Worm (Caenorhabditis elegans) whole organism, midembryonic: Measurements from ENCODE around the gene C34E10.10.
A peak's percentile ranks its signal among the peaks of the same experiment; 100 is the strongest.

Experiments used
- T22C8.4 ChIP-seq: fragments of 200-800 bp; sonication (Bioruptor generic); IDR thresholded peaks from 2 replicates; pipeline ENCODE4 v1.3.6; 2022; ENCODE audit warnings: missing genetic modification characterization, missing compliant biosample characterization
- cog-1 ChIP-seq: sonication (generic microtip); optimal IDR thresholded peaks from 2 replicates; lab custom pipeline; 2016; ENCODE audit warnings: missing genetic modification characterization, missing compliant biosample characterization
- flt-1 ChIP-seq: fragments of 200-800 bp; sonication (Bioruptor generic); IDR thresholded peaks from 2 replicates; pipeline ENCODE4 v1.3.6; 2022; ENCODE audit warnings: missing genetic modification characterization, missing compliant biosample characterization
- klf-2 ChIP-seq: fragments of 200-800 bp; sonication (Bioruptor generic); conservative IDR thresholded peaks from 2 replicates; pipeline ENCODE4 v1.3.6; 2022; ENCODE audit warnings: missing genetic modification reagents, missing genetic modification characterization, missing compliant biosample characterization
- med-1 ChIP-seq: sonication (generic microtip); optimal IDR thresholded peaks from 2 replicates; lab custom pipeline; 2017; ENCODE audit warnings: missing genetic modification characterization, mild to moderate bottlenecking, missing compliant biosample characterization, antibody characterized with exemption, missing genetic modification reagents; ENCODE audit not compliant: insufficient read depth
- ref-1 ChIP-seq: fragments of 200-800 bp; sonication (Bioruptor generic); conservative IDR thresholded peaks from 2 replicates; pipeline ENCODE4 v1.3.6; 2022; ENCODE audit warnings: missing genetic modification reagents, missing genetic modification characterization, missing compliant biosample characterization
- tab-1 ChIP-seq: fragments of 200-800 bp; sonication (Bioruptor generic); IDR thresholded peaks from 2 replicates; pipeline ENCODE4 v1.3.6; 2022; ENCODE audit warnings: missing genetic modification characterization, missing compliant biosample characterization
- ztf-23 ChIP-seq: fragments of 200-800 bp; sonication (Bioruptor generic); IDR thresholded peaks from 2 replicates; pipeline ENCODE4 v1.3.6; 2022; ENCODE audit warnings: missing genetic modification reagents, missing genetic modification characterization, missing compliant biosample characterization
- ztf-29 ChIP-seq: fragments of 200-800 bp; sonication (Bioruptor generic); IDR thresholded peaks from 2 replicates; pipeline ENCODE4 v1.3.6; 2022; ENCODE audit warnings: missing genetic modification reagents, missing genetic modification characterization, missing compliant biosample characterization

Gene C34E10.10

ce11 chrIII:5227831-5228467, at the start of gene C34E10.10, which contains the start of the genes C34E10.12 and atp-2:
Gene C34E10.10 (minus strand): TSS chrIII:5227884.
Gene C34E10.12 (minus strand): TSS chrIII:5227881.
Gene atp-2 (plus strand): TSS chrIII:5228417.
- TF ChIP-seq ztf-29 (peak; percentile 72), cog-1 (tag; lab: Kevin White, UChicago) (peak; percentile 25), T22C8.4 (GFP tag; lab: Robert Waterston, UW) (no peak), ztf-23 (peak; percentile 69; the same call in 1 of the 2 replicates), klf-2 (no peak; the same call in 1 of the 2 replicates), tab-1 (no peak), flt-1 (GFP tag; lab: Robert Waterston, UW) (no peak; the same call in 1 of the 2 replicates), ref-1 (no peak), med-1 (GFP tag; lab: Kevin White, UChicago) (peak; percentile 7)

- TF ChIP-seq cog-1 (tag; lab: Kevin White, UChicago), result no peak
- TF ChIP-seq T22C8.4 (GFP tag; lab: Robert Waterston, UW), result no peak
- no peak for TF ChIP-seq flt-1 (GFP tag; lab: Robert Waterston, UW)
- no peak for TF ChIP-seq ref-1
- TF ChIP-seq ztf-29, result no peak
- no peak for TF ChIP-seq ztf-23
- no peak for TF ChIP-seq med-1 (GFP tag; lab: Kevin White, UChicago)
- no peak for TF ChIP-seq klf-2
- TF ChIP-seq tab-1, result no peak
Observed at ce11 chrIII:5274715-5275355, 47.2 kb upstream of the C34E10.10 start, which contains the start of the genes daf-41 and toc-1. Gene daf-41 (minus strand): TSS chrIII:5274765. Gene toc-1 (plus strand): TSS chrIII:5275251.

DNA sequence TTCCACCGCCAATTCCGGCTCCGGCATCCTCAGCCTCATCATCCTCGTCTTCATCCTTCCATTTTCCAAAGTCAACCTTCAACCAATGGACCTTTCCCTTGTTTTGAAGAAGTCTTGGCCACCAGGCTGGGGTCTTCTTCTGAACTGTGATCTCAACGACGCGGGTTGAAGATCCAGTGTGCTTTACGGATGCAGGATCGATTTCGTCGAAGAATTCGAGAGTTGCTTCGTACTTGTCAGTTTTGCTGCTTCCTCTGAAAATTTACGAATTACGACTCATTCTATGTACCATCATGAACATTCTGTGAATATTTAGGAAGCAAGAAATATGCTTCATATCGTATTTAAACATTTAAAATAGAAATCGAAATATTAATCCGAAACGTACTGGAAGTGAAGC, 46.6 kb upstream of the C34E10.10 start:
- TF ChIP-seq flt-1 (GFP tag; lab: Robert Waterston, UW) (no peak), cog-1 (tag; lab: Kevin White, UChicago) (no peak), med-1 (GFP tag; lab: Kevin White, UChicago) (no peak), tab-1 (no peak), ref-1 (no peak), T22C8.4 (GFP tag; lab: Robert Waterston, UW) (no peak), ztf-23 (no peak), ztf-29 (no peak), klf-2 (no peak)

- TF ChIP-seq ztf-29 (no peak), klf-2 (no peak), T22C8.4 (GFP tag; lab: Robert Waterston, UW) (no peak), med-1 (GFP tag; lab: Kevin White, UChicago) (no peak), cog-1 (tag; lab: Kevin White, UChicago) (no peak), flt-1 (GFP tag; lab: Robert Waterston, UW) (no peak), ztf-23 (no peak), tab-1 (no peak), ref-1 (no peak)
Observed at ce11 chrIII:5273396-5273857, 45.7 kb upstream of the C34E10.10 start, which contains the start of gene ztf-8. Gene ztf-8 (minus strand): TSS chrIII:5273471.

- no peak for TF ChIP-seq tab-1
- TF ChIP-seq cog-1 (tag; lab: Kevin White, UChicago), result no peak
- no peak for TF ChIP-seq ztf-29
- TF ChIP-seq ref-1, result no peak
- TF ChIP-seq med-1 (GFP tag; lab: Kevin White, UChicago), result no peak
- no peak for TF ChIP-seq ztf-23
- no peak for TF ChIP-seq klf-2
- TF ChIP-seq flt-1 (GFP tag; lab: Robert Waterston, UW), result no peak
- no peak for TF ChIP-seq T22C8.4 (GFP tag; lab: Robert Waterston, UW)
Observed at ce11 chrIII:5269814-5270213, 42.1 kb upstream of the C34E10.10 start, which contains the start of gene ZC395.4. Gene ZC395.4 (plus strand): TSS chrIII:5270114.

DNA sequence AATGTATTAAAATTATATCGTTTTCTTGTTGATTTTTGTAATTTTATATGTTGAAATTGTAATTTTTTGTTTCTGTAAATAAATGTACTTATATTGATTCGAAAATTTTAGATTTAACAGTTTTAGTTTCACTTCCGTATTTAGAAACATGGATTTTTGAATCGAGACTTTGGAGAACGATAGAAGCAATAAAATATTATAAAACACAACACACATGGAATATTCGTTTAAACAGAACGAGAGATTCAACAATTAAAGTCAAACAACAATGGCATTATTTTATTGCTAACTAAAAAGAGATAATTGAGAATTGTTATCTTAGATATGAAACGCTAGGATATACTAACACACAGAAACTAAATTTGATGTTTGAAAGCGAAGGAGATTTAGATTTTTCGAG, 40.8 kb upstream of the C34E10.10 start:
- TF ChIP-seq tab-1 (no peak), cog-1 (tag; lab: Kevin White, UChicago) (no peak), ztf-29 (no peak), klf-2 (no peak), ztf-23 (no peak), ref-1 (no peak), T22C8.4 (GFP tag; lab: Robert Waterston, UW) (no peak), med-1 (GFP tag; lab: Kevin White, UChicago) (no peak), flt-1 (GFP tag; lab: Robert Waterston, UW) (no peak)

ce11 chrIII:5267217-5267906, 39.7 kb upstream of the C34E10.10 start, which contains the start of gene ZC395.5:
Gene ZC395.5 (plus strand): TSS chrIII:5267848.
- TF ChIP-seq ztf-29 (no peak), ztf-23 (no peak), klf-2 (no peak), T22C8.4 (GFP tag; lab: Robert Waterston, UW) (no peak), med-1 (GFP tag; lab: Kevin White, UChicago) (no peak), cog-1 (tag; lab: Kevin White, UChicago) (no peak), tab-1 (no peak), flt-1 (GFP tag; lab: Robert Waterston, UW) (no peak), ref-1 (no peak)

DNA sequence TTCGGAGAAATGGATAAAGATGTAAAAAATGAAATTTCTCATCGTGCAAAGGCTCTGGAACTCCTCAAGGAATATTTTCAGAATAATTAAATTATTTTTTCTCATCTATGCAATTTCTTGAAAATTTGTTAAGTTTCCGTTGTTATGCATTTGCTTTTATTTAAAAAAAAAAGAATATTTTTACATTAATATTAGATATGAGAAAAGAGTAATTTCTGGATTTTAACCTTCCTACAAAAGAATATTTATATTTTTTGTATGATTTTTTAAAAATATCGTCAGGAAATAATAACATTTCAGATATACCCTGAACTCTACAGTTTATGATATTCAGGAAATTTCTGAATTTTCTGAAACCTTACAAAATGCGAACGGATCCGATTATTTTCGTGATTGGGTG, 37.1 kb upstream of the C34E10.10 start, which contains the start of gene gro-1:
Gene gro-1 (plus strand): TSS at position 301 of the 400 bp plus-strand sequence.
- TF ChIP-seq ztf-29 (no peak), T22C8.4 (GFP tag; lab: Robert Waterston, UW) (no peak), cog-1 (tag; lab: Kevin White, UChicago) (no peak), ref-1 (no peak), flt-1 (GFP tag; lab: Robert Waterston, UW) (no peak), med-1 (GFP tag; lab: Kevin White, UChicago) (no peak), klf-2 (no peak), tab-1 (no peak), ztf-23 (no peak)
